ENCODE assay signal across 3 fruit fly cellular contexts in genomic region chr2L:3775767-3776351, dm6.
TF ChIP-seq lines count a peak whose summit lies in the region.

No protein-coding gene starts in this region.

TF ChIP-seq in whole organism, embryonic, 481 proteins besides CTCF, POLR2A, EP300 and RAD21 (continued from another document and continues in another):
- TF ChIP-seq tap (tag; optimal IDR thresholded peaks at IDR 0.05; lab: Kevin White, UChicago) (no peak), ato (GFP tag; IDR thresholded peaks at IDR 0.05; lab: Robert Waterston, UW; ENCODE audit: partially characterized antibody) (no peak), CG11695 (GFP tag; IDR thresholded peaks at IDR 0.05; lab: Robert Waterston, UW) (0 out of 3 replicates have a peak, but pooled peaks have one; percentile 13), CG4730 (GFP tag; IDR thresholded peaks at IDR 0.05; lab: Robert Waterston, UW) (no peak), CG9727 (GFP tag; optimal IDR thresholded peaks at IDR 0.05; lab: Kevin White, UChicago) (peak; percentile 74), z (GFP tag; IDR thresholded peaks at IDR 0.05; lab: Robert Waterston, UW) (no peak), CG7556 (GFP tag; optimal IDR thresholded peaks at IDR 0.05; lab: Kevin White, UChicago) (peak; percentile 36), vnd (GFP tag; IDR thresholded peaks at IDR 0.05; lab: Robert Waterston, UW; ENCODE audit: partially characterized antibody) (no peak), NfI (GFP tag; optimal IDR thresholded peaks at IDR 0.05; lab: Kevin White, UChicago) (no peak), CG17612 (GFP tag; IDR thresholded peaks at IDR 0.05; lab: Robert Waterston, UW) (no peak), ac (GFP tag; optimal IDR thresholded peaks at IDR 0.05; lab: Kevin White, UChicago) (no peak), CG3838 (GFP tag; optimal IDR thresholded peaks at IDR 0.05; lab: Kevin White, UChicago) (no peak), lab (GFP tag; optimal IDR thresholded peaks at IDR 0.05; lab: Kevin White, UChicago) (peak; percentile 9), CG17186 (GFP tag; optimal IDR thresholded peaks at IDR 0.05; lab: Kevin White, UChicago) (no peak), Gsc (GFP tag; IDR thresholded peaks at IDR 0.05; lab: Robert Waterston, UW) (no peak), ci (GFP tag; IDR thresholded peaks at IDR 0.05; lab: Robert Waterston, UW) (0 out of 3 replicates have a peak, but pooled peaks have one; percentile 23), CG11456 (GFP tag; IDR thresholded peaks at IDR 0.05; lab: Robert Waterston, UW) (peak; percentile 53; the same call in 1 of the 3 replicates), CG1602 (GFP tag; optimal IDR thresholded peaks at IDR 0.05; lab: Kevin White, UChicago) (peak; percentile 23), CG43689 (GFP tag; IDR thresholded peaks at IDR 0.05; lab: Robert Waterston, UW) (no peak), H2.0 (GFP tag; IDR thresholded peaks at IDR 0.05; lab: Robert Waterston, UW) (no peak), CG8388 (GFP tag; optimal IDR thresholded peaks at IDR 0.05; lab: Kevin White, UChicago) (peak; percentile 37), pan (optimal IDR thresholded peaks at IDR 0.05; lab: Kevin White, UChicago) (peak in 1 of 2 experiments; percentile 76), pan (GFP tag; optimal IDR thresholded peaks at IDR 0.05 in 1 of 2, IDR thresholded peaks at IDR 0.05 in 1 of 2) (peak in 1 of 2 experiments; percentile 33), ems (GFP tag; optimal IDR thresholded peaks at IDR 0.05; lab: Kevin White, UChicago) (no peak), CG8089 (GFP tag; optimal IDR thresholded peaks at IDR 0.05; lab: Kevin White, UChicago) (no peak), MESR4 (GFP tag; optimal IDR thresholded peaks at IDR 0.05; lab: Kevin White, UChicago) (no peak), Abd-B (GFP tag; optimal IDR thresholded peaks at IDR 0.05; lab: Kevin White, UChicago) (peak; percentile 30), tna (GFP tag; IDR thresholded peaks at IDR 0.05; lab: Robert Waterston, UW; ENCODE audit: partially characterized antibody) (no peak), NC2α (GFP tag; optimal IDR thresholded peaks at IDR 0.05; lab: Kevin White, UChicago) (no peak), CG3726 (GFP tag; IDR thresholded peaks at IDR 0.05; lab: Robert Waterston, UW) (no peak), CG10209 (GFP tag; optimal IDR thresholded peaks at IDR 0.05; lab: Kevin White, UChicago) (peak; percentile 56), wor (GFP tag; IDR thresholded peaks at IDR 0.05; lab: Robert Waterston, UW) (peak; percentile 21; the same call in 1 of the 2 replicates), aop (GFP tag; IDR thresholded peaks at IDR 0.05; lab: Robert Waterston, UW) (no peak), pita (GFP tag; optimal IDR thresholded peaks at IDR 0.05; lab: Kevin White, UChicago) (no peak), inv (GFP tag; IDR thresholded peaks at IDR 0.05; lab: Robert Waterston, UW; ENCODE audit: partially characterized antibody) (no peak), lmd (GFP tag; IDR thresholded peaks at IDR 0.05; lab: Robert Waterston, UW) (peak; percentile 59), zfh1 (GFP tag; IDR thresholded peaks at IDR 0.05; lab: Robert Waterston, UW) (peak; percentile 71; the same call in 2 of the 3 replicates), pnt (GFP tag; optimal IDR thresholded peaks at IDR 0.05; lab: Kevin White, UChicago) (peak; percentile 35), CG3065 (GFP tag; optimal IDR thresholded peaks at IDR 0.05; lab: Kevin White, UChicago) (no peak), CG13894 (tag; optimal IDR thresholded peaks at IDR 0.05; lab: Kevin White, UChicago) (no peak), h (optimal IDR thresholded peaks at IDR 0.05; lab: Kevin White, UChicago) (no peak), gcm2 (GFP tag; optimal IDR thresholded peaks at IDR 0.05; lab: Kevin White, UChicago) (no peak), Dbx (GFP tag; IDR thresholded peaks at IDR 0.05; lab: Robert Waterston, UW) (no peak), vfl (GFP tag; optimal IDR thresholded peaks at IDR 0.05; lab: Kevin White, UChicago) (no peak)

TF ChIP-seq in whole organism, prepupa, 60 proteins besides CTCF, POLR2A, EP300 and RAD21 (continued from another document):
- TF ChIP-seq net (GFP tag; optimal IDR thresholded peaks at IDR 0.05; lab: Kevin White, UChicago), result no peak
- TF ChIP-seq salr (GFP tag; optimal IDR thresholded peaks at IDR 0.05; lab: Kevin White, UChicago), result no peak
- TF ChIP-seq CG9139 (GFP tag; optimal IDR thresholded peaks at IDR 0.05; lab: Kevin White, UChicago), result no peak
- TF ChIP-seq fd85E (GFP tag; optimal IDR thresholded peaks at IDR 0.05; lab: Kevin White, UChicago), result no peak
- TF ChIP-seq OdsH (GFP tag; optimal IDR thresholded peaks at IDR 0.05; lab: Kevin White, UChicago), result peak; percentile 63
- TF ChIP-seq Lpt (GFP tag; optimal IDR thresholded peaks at IDR 0.05; lab: Kevin White, UChicago), result no peak
- TF ChIP-seq Smox (GFP tag; optimal IDR thresholded peaks at IDR 0.05; lab: Kevin White, UChicago), result no peak
- TF ChIP-seq Sox102F (GFP tag; optimal IDR thresholded peaks at IDR 0.05; lab: Kevin White, UChicago), result peak; percentile 50
- no peak for TF ChIP-seq CG6854 (GFP tag; optimal IDR thresholded peaks at IDR 0.05; lab: Kevin White, UChicago)
- peak; percentile 77 for TF ChIP-seq svp (GFP tag; lab: Kevin White, UChicago)
- peak; percentile 50 for TF ChIP-seq fd59A (GFP tag; optimal IDR thresholded peaks at IDR 0.05; lab: Kevin White, UChicago)
- TF ChIP-seq fkh (GFP tag; optimal IDR thresholded peaks at IDR 0.05; lab: Kevin White, UChicago), result peak; percentile 68
- TF ChIP-seq dac (GFP tag; optimal IDR thresholded peaks at IDR 0.05; lab: Kevin White, UChicago), result no peak
- peak; percentile 52 for TF ChIP-seq achi (GFP tag; optimal IDR thresholded peaks at IDR 0.05; lab: Kevin White, UChicago)
- no peak for TF ChIP-seq CG11294 (GFP tag; IDR thresholded peaks at IDR 0.05; lab: Robert Waterston, UW)
- TF ChIP-seq lz (GFP tag; optimal IDR thresholded peaks at IDR 0.05; lab: Kevin White, UChicago), result peak; percentile 53
- peak; percentile 56 for TF ChIP-seq Ets96B (tag; optimal IDR thresholded peaks at IDR 0.05; lab: Kevin White, UChicago)
- TF ChIP-seq Ets21C (GFP tag; optimal IDR thresholded peaks at IDR 0.05; lab: Kevin White, UChicago), result peak; percentile 27
- no peak for TF ChIP-seq Gug (GFP tag; IDR thresholded peaks at IDR 0.05; lab: Robert Waterston, UW)
- TF ChIP-seq CG16779 (tag; optimal IDR thresholded peaks at IDR 0.05; lab: Kevin White, UChicago), result no peak
- no peak for TF ChIP-seq dsx (GFP tag; optimal IDR thresholded peaks at IDR 0.05; lab: Kevin White, UChicago; ENCODE audit: poor library complexity, severe bottlenecking)
- TF ChIP-seq CG1621 (tag; optimal IDR thresholded peaks at IDR 0.05; lab: Kevin White, UChicago), result peak; percentile 29
- TF ChIP-seq CG11902 (GFP tag; optimal IDR thresholded peaks at IDR 0.05; lab: Kevin White, UChicago), result peak; percentile 33
- peak; percentile 16 for TF ChIP-seq CG6808 (GFP tag; optimal IDR thresholded peaks at IDR 0.05; lab: Kevin White, UChicago)
- peak; percentile 13 for TF ChIP-seq CG4318 (GFP tag; optimal IDR thresholded peaks at IDR 0.05; lab: Kevin White, UChicago)
- TF ChIP-seq Sox14 (GFP tag; optimal IDR thresholded peaks at IDR 0.05; lab: Kevin White, UChicago), result peak; percentile 61
- no peak for TF ChIP-seq CG7368 (GFP tag; optimal IDR thresholded peaks at IDR 0.05; lab: Kevin White, UChicago)
- peak; percentile 91 for TF ChIP-seq Eip78C (GFP tag; lab: Kevin White, UChicago)
- TF ChIP-seq Sox15 (GFP tag; optimal IDR thresholded peaks at IDR 0.05; lab: Kevin White, UChicago), result peak; percentile 1
- TF ChIP-seq CG6163 (GFP tag; IDR thresholded peaks at IDR 0.05; lab: Robert Waterston, UW), result peak; percentile 25; the same call in 2 of the 3 replicates
- TF ChIP-seq CG34406 (GFP tag; optimal IDR thresholded peaks at IDR 0.05; lab: Kevin White, UChicago), result peak; percentile 51
- no peak for TF ChIP-seq eg (GFP tag; IDR thresholded peaks at IDR 0.05; lab: Robert Waterston, UW)
- TF ChIP-seq Hr38 (GFP tag; optimal IDR thresholded peaks at IDR 0.05; lab: Kevin White, UChicago), result no peak
- TF ChIP-seq CG31627 (GFP tag; optimal IDR thresholded peaks at IDR 0.05; lab: Kevin White, UChicago), result peak; percentile 28
- peak; percentile 31 for TF ChIP-seq Met (GFP tag; optimal IDR thresholded peaks at IDR 0.05; lab: Kevin White, UChicago)
- peak; percentile 63 for TF ChIP-seq CG10631 (GFP tag; optimal IDR thresholded peaks at IDR 0.05; lab: Kevin White, UChicago)
- peak; percentile 49 for TF ChIP-seq Hr39 (GFP tag; optimal IDR thresholded peaks at IDR 0.05; lab: Kevin White, UChicago)
- peak; percentile 41 for TF ChIP-seq esn (GFP tag; optimal IDR thresholded peaks at IDR 0.05; lab: Kevin White, UChicago)
- TF ChIP-seq Blimp-1 (GFP tag; optimal IDR thresholded peaks at IDR 0.05; lab: Kevin White, UChicago), result no peak
- TF ChIP-seq Eip75B (GFP tag; optimal IDR thresholded peaks at IDR 0.05; lab: Kevin White, UChicago), result peak; percentile 29

TF ChIP-seq in whole organism, wandering third instar larva, 38 proteins besides CTCF, POLR2A, EP300 and RAD21 (continued from another document):
- TF ChIP-seq Hr83 (GFP tag; optimal IDR thresholded peaks at IDR 0.05; lab: Kevin White, UChicago; ENCODE audit: poor library complexity, severe bottlenecking), result no peak
- no peak for TF ChIP-seq GATAd (GFP tag; optimal IDR thresholded peaks at IDR 0.05; lab: Kevin White, UChicago)
- no peak for TF ChIP-seq Hnf4 (GFP tag; optimal IDR thresholded peaks at IDR 0.05; lab: Kevin White, UChicago)
- no peak for TF ChIP-seq Myc (optimal IDR thresholded peaks at IDR 0.05; lab: Kevin White, UChicago)
- peak; percentile 67 for TF ChIP-seq fru (GFP tag; optimal IDR thresholded peaks at IDR 0.05; lab: Kevin White, UChicago)
- no peak for TF ChIP-seq Abd-B (GFP tag; optimal IDR thresholded peaks at IDR 0.05; lab: Kevin White, UChicago)
- no peak for TF ChIP-seq dl (GFP tag; optimal IDR thresholded peaks at IDR 0.05; lab: Kevin White, UChicago; ENCODE audit: insufficient read depth in 1 of 2, partially characterized antibody in 2 of 2)
- peak; percentile 22 for TF ChIP-seq OdsH (GFP tag; optimal IDR thresholded peaks at IDR 0.05; lab: Kevin White, UChicago)
